Worm (Caenorhabditis elegans): Measurements from ENCODE around the gene C37E2.10.

ce11 chrX:14194251-14194650 is 15.5 kb downstream of the C37E2.10 start:
- no peak for TF ChIP-seq nhr-28 (tag; optimal IDR thresholded peaks at IDR 0.05)
- TF ChIP-seq ztf-11 (tag; optimal IDR thresholded peaks at IDR 0.05), result no peak
- TF ChIP-seq drap-1 (GFP tag; optimal IDR thresholded peaks at IDR 0.05), result no peak
- no peak for TF ChIP-seq nhr-76 (tag; optimal IDR thresholded peaks at IDR 0.05)
- no peak for TF ChIP-seq nhr-237 (tag; optimal IDR thresholded peaks at IDR 0.05)
- TF ChIP-seq ceh-39 (tag; optimal IDR thresholded peaks at IDR 0.05), result no peak
- TF ChIP-seq ceh-83 (GFP tag; optimal IDR thresholded peaks at IDR 0.05), result no peak
- TF ChIP-seq ham-2 (GFP tag; optimal IDR thresholded peaks at IDR 0.05), result no peak

Measured in whole organism, mixed stage, embryonic.